Worm (Caenorhabditis elegans) whole organism, late embryonic: ENCODE data around the gene K02E11.7.

Experiments used
- T23F11.4 ChIP-seq: fragments of 200-800 bp; sonication (Bioruptor generic); optimal IDR thresholded peaks from 2 replicates; lab custom pipeline; 2018; ENCODE audit warnings: mild to moderate bottlenecking, missing genetic modification characterization, missing compliant biosample characterization
- ama-1 ChIP-seq: fragments of 150-350 bp; optimal IDR thresholded peaks from 2 replicates; lab custom pipeline; 2014
- ceh-6 ChIP-seq: fragments of 200-800 bp; sonication (Bioruptor generic); optimal IDR thresholded peaks from 2 replicates; lab custom pipeline; 2018; ENCODE audit warnings: mild to moderate bottlenecking, missing genetic modification characterization, missing compliant biosample characterization
- che-1 ChIP-seq: sonication (generic microtip); optimal IDR thresholded peaks from 2 replicates; lab custom pipeline; 2016; ENCODE audit warnings: mild to moderate bottlenecking, missing genetic modification characterization, missing compliant biosample characterization
- hlh-15 ChIP-seq: sonication (generic microtip); optimal IDR thresholded peaks from 2 replicates; lab custom pipeline; 2016; ENCODE audit warnings: missing genetic modification characterization, missing compliant biosample characterization
- pag-3 ChIP-seq: sonication (generic microtip); optimal IDR thresholded peaks from 2 replicates; lab custom pipeline; 2016; ENCODE audit warnings: missing compliant biosample characterization, missing genetic modification characterization, borderline replicate concordance
- pqm-1 ChIP-seq: sonication (generic microtip); optimal IDR thresholded peaks from 2 replicates; lab custom pipeline; 2016; ENCODE audit warnings: missing genetic modification characterization, missing compliant biosample characterization
- pros-1 ChIP-seq: fragments of 150-350 bp; optimal IDR thresholded peaks from 2 replicates; lab custom pipeline; 2014; ENCODE audit warnings: missing biosample characterization, missing genetic modification reagents, missing genetic modification characterization
- unc-55 ChIP-seq: sonication (generic microtip); optimal IDR thresholded peaks from 2 replicates; lab custom pipeline; 2017; ENCODE audit warnings: missing biosample characterization, missing genetic modification reagents, missing genetic modification characterization
- zip-5 ChIP-seq: sonication (generic microtip); optimal IDR thresholded peaks from 2 replicates; lab custom pipeline; 2016; ENCODE audit warnings: missing genetic modification characterization, missing compliant biosample characterization

ce11 chrV:14293667-14294194 lies 39.6 kb upstream of the K02E11.7 start, which contains the start of gene F14D7.2:
- no peak for TF ChIP-seq ama-1 (lab: Kevin White, UChicago)
- TF ChIP-seq pag-3 (tag; lab: Kevin White, UChicago), result no peak
- TF ChIP-seq pqm-1 (tag; lab: Kevin White, UChicago), result no peak
- no peak for TF ChIP-seq zip-5
- no peak for TF ChIP-seq che-1 (tag; lab: Kevin White, UChicago)
- TF ChIP-seq ceh-6 (GFP tag; lab: Kevin White, UChicago), result no peak
- no peak for TF ChIP-seq hlh-15 (tag; lab: Kevin White, UChicago)
- TF ChIP-seq unc-55 (GFP tag; lab: Kevin White, UChicago), result no peak
- no peak for TF ChIP-seq pros-1 (tag; lab: Kevin White, UChicago)
- TF ChIP-seq T23F11.4 (GFP tag; lab: Kevin White, UChicago), result no peak
